Fruit fly (Drosophila melanogaster) whole organism, embryonic: ENCODE data around the gene CG33640.

Experiments used
- B-H2 ChIP-seq: fragments of 200-800 bp; sonication (Bioruptor generic); optimal IDR thresholded peaks from 2 replicates; lab custom pipeline; 2018; ENCODE audit warnings: missing biosample characterization, mild to moderate bottlenecking, missing genetic modification characterization
- CG10321 ChIP-seq: fragments of 200-800 bp; sonication (Bioruptor generic); IDR thresholded peaks from 2 replicates; pipeline ENCODE4 v1.3.6; 2022; ENCODE audit warnings: missing biosample characterization, missing genetic modification characterization
- CG10366 ChIP-seq: fragments of 200-800 bp; sonication (Bioruptor generic); IDR thresholded peaks from 2 replicates; pipeline ENCODE4 v1.3.6; 2022; ENCODE audit warnings: missing biosample characterization, missing genetic modification characterization
- CG12155 ChIP-seq: fragments of 200-800 bp; sonication (Bioruptor generic); optimal IDR thresholded peaks from 3 replicates; lab custom pipeline; 2016; ENCODE audit warnings: missing biosample characterization, missing genetic modification characterization
- CG12769 ChIP-seq: fragments of 200-800 bp; sonication (Bioruptor generic); optimal IDR thresholded peaks from 2 replicates; lab custom pipeline; 2019; ENCODE audit warnings: missing biosample characterization, mild to moderate bottlenecking, missing genetic modification characterization, moderate library complexity
- CG12942 ChIP-seq: fragments of 200-800 bp; sonication (Bioruptor generic); optimal IDR thresholded peaks from 3 replicates; lab custom pipeline; 2016; ENCODE audit warnings: missing biosample characterization, missing genetic modification characterization
- CG17568 ChIP-seq: fragments of 200-800 bp; sonication (Bioruptor generic); optimal IDR thresholded peaks from 2 replicates; lab custom pipeline; 2018; ENCODE audit warnings: missing biosample characterization, mild to moderate bottlenecking, missing genetic modification characterization, moderate library complexity
- CG18599 ChIP-seq: fragments of 200-800 bp; sonication (Bioruptor generic); optimal IDR thresholded peaks from 3 replicates; lab custom pipeline; 2017; ENCODE audit warnings: missing biosample characterization, missing genetic modification characterization, mild to moderate bottlenecking, moderate library complexity, missing genetic modification reagents
- CG2202 ChIP-seq: fragments of 200-800 bp; sonication (Bioruptor generic); optimal IDR thresholded peaks from 2 replicates; lab custom pipeline; 2018; ENCODE audit warnings: missing biosample characterization, mild to moderate bottlenecking, missing genetic modification characterization
- CG30403 ChIP-seq: fragments of 200-800 bp; sonication (Bioruptor generic); optimal IDR thresholded peaks from 3 replicates; lab custom pipeline; 2016; ENCODE audit warnings: missing biosample characterization, missing genetic modification characterization
- CG34376 ChIP-seq: fragments of 200-800 bp; sonication (Bioruptor generic); optimal IDR thresholded peaks from 2 replicates; lab custom pipeline; 2018; ENCODE audit warnings: missing biosample characterization, mild to moderate bottlenecking, missing genetic modification characterization
- CG34422 ChIP-seq: fragments of 200-800 bp; sonication (Bioruptor generic); IDR thresholded peaks from 3 replicates; pipeline ENCODE4 v1.3.6; 2022; ENCODE audit warnings: missing biosample characterization, missing genetic modification characterization
- CG4282 ChIP-seq: fragments of 200-800 bp; sonication (Bioruptor generic); optimal IDR thresholded peaks from 2 replicates; lab custom pipeline; 2016; ENCODE audit warnings: missing biosample characterization, missing genetic modification characterization
- CG4424 ChIP-seq: fragments of 200-800 bp; sonication (Bioruptor generic); optimal IDR thresholded peaks from 3 replicates; lab custom pipeline; 2016; ENCODE audit warnings: missing biosample characterization, missing genetic modification characterization
- CG6175 ChIP-seq: fragments of 200-800 bp; sonication (Bioruptor generic); IDR thresholded peaks from 3 replicates; pipeline ENCODE4 v1.3.6; 2022; ENCODE audit warnings: missing biosample characterization, missing genetic modification characterization
- CG7271 ChIP-seq: fragments of 200-800 bp; sonication (Bioruptor generic); optimal IDR thresholded peaks from 2 replicates; lab custom pipeline; 2018; ENCODE audit warnings: missing biosample characterization, mild to moderate bottlenecking, missing genetic modification characterization, moderate library complexity
- CG7372 ChIP-seq: fragments of 200-800 bp; sonication (Bioruptor generic); IDR thresholded peaks from 2 replicates; pipeline ENCODE4 v1.3.6; 2022; ENCODE audit warnings: missing biosample characterization, missing genetic modification characterization
- CG8359 ChIP-seq: fragments of 200-800 bp; sonication (Bioruptor generic); optimal IDR thresholded peaks from 2 replicates; lab custom pipeline; 2017; ENCODE audit warnings: missing biosample characterization, mild to moderate bottlenecking, missing genetic modification characterization, borderline replicate concordance
- CG8944 ChIP-seq: fragments of 200-800 bp; sonication (Bioruptor generic); optimal IDR thresholded peaks from 3 replicates; lab custom pipeline; 2016; ENCODE audit warnings: missing biosample characterization, missing genetic modification characterization
- CTCF ChIP-seq: fragments of 200-800 bp; sonication (Bioruptor generic); optimal IDR thresholded peaks from 2 replicates; lab custom pipeline; 2017; ENCODE audit warnings: missing biosample characterization, mild to moderate bottlenecking, missing genetic modification characterization, moderate library complexity
- Deaf1 ChIP-seq: fragments of 200-800 bp; optimal IDR thresholded peaks from 3 replicates; lab custom pipeline; 2019; ENCODE audit warnings: missing biosample characterization, mild to moderate bottlenecking, missing genetic modification characterization, moderate library complexity
- Dek ChIP-seq: fragments of 200-800 bp; sonication (Bioruptor generic); optimal IDR thresholded peaks from 3 replicates; lab custom pipeline; 2019; ENCODE audit warnings: missing biosample characterization, mild to moderate bottlenecking, missing genetic modification characterization, moderate library complexity
- Dip3 ChIP-seq: fragments of 200-800 bp; sonication (Bioruptor generic); optimal IDR thresholded peaks from 3 replicates; lab custom pipeline; 2016; ENCODE audit warnings: missing biosample characterization, missing genetic modification characterization
- ERR ChIP-seq: fragments of 200-800 bp; sonication (Bioruptor generic); optimal IDR thresholded peaks from 2 replicates; lab custom pipeline; 2016; ENCODE audit warnings: missing biosample characterization, missing genetic modification characterization
- H15 ChIP-seq: fragments of 200-800 bp; sonication (Bioruptor generic); IDR thresholded peaks from 3 replicates; pipeline ENCODE4 v1.3.6; 2022; ENCODE audit warnings: missing biosample characterization, missing genetic modification characterization
- Mad ChIP-seq: fragments of 200-800 bp; sonication (Bioruptor generic); optimal IDR thresholded peaks from 2 replicates; lab custom pipeline; 2016; ENCODE audit warnings: missing biosample characterization, missing genetic modification characterization
- NFAT ChIP-seq: fragments of 200-800 bp; sonication (Bioruptor generic); IDR thresholded peaks from 2 replicates; pipeline ENCODE4 v1.3.6; 2022; ENCODE audit warnings: missing biosample characterization, missing genetic modification characterization
- Neu2 ChIP-seq: fragments of 200-800 bp; sonication (Bioruptor generic); optimal IDR thresholded peaks from 3 replicates; lab custom pipeline; 2016; ENCODE audit warnings: missing biosample characterization, missing genetic modification characterization, borderline replicate concordance
- Ptx1 ChIP-seq: fragments of 200-800 bp; sonication (Bioruptor generic); IDR thresholded peaks from 2 replicates; pipeline ENCODE4 v1.3.6; 2022; ENCODE audit warnings: missing biosample characterization, missing genetic modification characterization
- Scr ChIP-seq: fragments of 200-800 bp; sonication (Bioruptor generic); IDR thresholded peaks from 2 replicates; pipeline ENCODE4 v1.3.6; 2022; ENCODE audit warnings: missing biosample characterization, missing genetic modification characterization; ENCODE audit not compliant: partially characterized antibody
- Sry-β ChIP-seq: fragments of 200-800 bp; sonication (Bioruptor generic); optimal IDR thresholded peaks from 2 replicates; lab custom pipeline; 2018; ENCODE audit warnings: missing biosample characterization, mild to moderate bottlenecking, missing genetic modification characterization, moderate library complexity
- Sry-δ ChIP-seq: fragments of 200-800 bp; sonication (Bioruptor generic); optimal IDR thresholded peaks from 2 replicates; lab custom pipeline; 2016; ENCODE audit warnings: missing biosample characterization, missing genetic modification characterization
- ab ChIP-seq: fragments of 200-800 bp; sonication (Bioruptor generic); optimal IDR thresholded peaks from 2 replicates; lab custom pipeline; 2016; ENCODE audit warnings: missing biosample characterization, missing genetic modification characterization
- bbx ChIP-seq: fragments of 200-800 bp; sonication (Bioruptor generic); IDR thresholded peaks from 2 replicates; pipeline ENCODE4 v1.3.6; 2022; ENCODE audit warnings: missing biosample characterization, missing genetic modification characterization; ENCODE audit not compliant: partially characterized antibody
- chif ChIP-seq, 2 experiments: fragments of 200-800 bp; sonication (Bioruptor generic); optimal IDR thresholded peaks; 3 replicates each; lab custom pipeline; 2016; ENCODE audit warnings: missing biosample characterization in 2 of 2, missing genetic modification characterization in 2 of 2
- dmrt99B ChIP-seq: fragments of 200-800 bp; sonication (Bioruptor generic); optimal IDR thresholded peaks from 2 replicates; lab custom pipeline; 2018; ENCODE audit warnings: missing biosample characterization, mild to moderate bottlenecking, missing genetic modification characterization, moderate library complexity
- en ChIP-seq: fragments of 200-800 bp; sonication (Bioruptor generic); optimal IDR thresholded peaks from 2 replicates; lab custom pipeline; 2016; ENCODE audit warnings: missing biosample characterization, missing genetic modification characterization
- fd64A ChIP-seq: fragments of 200-800 bp; sonication (Bioruptor generic); optimal IDR thresholded peaks from 3 replicates; lab custom pipeline; 2018; ENCODE audit warnings: missing biosample characterization, mild to moderate bottlenecking, missing genetic modification characterization
- fru ChIP-seq: fragments of >200 bp; optimal IDR thresholded peaks from 2 replicates; lab custom pipeline; 2017
- gfzf ChIP-seq: fragments of 200-800 bp; sonication (Bioruptor generic); optimal IDR thresholded peaks from 2 replicates; lab custom pipeline; 2016; ENCODE audit warnings: missing biosample characterization, mild to moderate bottlenecking, missing genetic modification characterization, moderate library complexity
- gsb ChIP-seq: fragments of 200-800 bp; sonication (Bioruptor generic); IDR thresholded peaks from 2 replicates; pipeline ENCODE4 v1.3.6; 2022; ENCODE audit warnings: missing biosample characterization, missing genetic modification characterization
- her ChIP-seq: fragments of 200-800 bp; sonication (Bioruptor generic); optimal IDR thresholded peaks from 2 replicates; lab custom pipeline; 2016; ENCODE audit warnings: missing biosample characterization, missing genetic modification characterization
- ind ChIP-seq: fragments of 200-800 bp; sonication (Bioruptor generic); optimal IDR thresholded peaks from 3 replicates; lab custom pipeline; 2016; ENCODE audit warnings: missing biosample characterization, missing genetic modification characterization
- insv ChIP-seq, 2 experiments: fragments of 200-800 bp; sonication (Bioruptor generic); optimal IDR thresholded peaks; 3 replicates each; lab custom pipeline; 2016 to 2018; ENCODE audit warnings: missing biosample characterization in 2 of 2, missing genetic modification characterization in 2 of 2
- otp ChIP-seq: fragments of 200-800 bp; sonication (Bioruptor generic); IDR thresholded peaks from 3 replicates; pipeline ENCODE4, ENCODE4 v1.3.6; 2022; ENCODE audit warnings: missing biosample characterization, missing genetic modification characterization
- pum ChIP-seq: fragments of 200-800 bp; sonication (Bioruptor generic); optimal IDR thresholded peaks from 2 replicates; lab custom pipeline; 2016; ENCODE audit warnings: missing biosample characterization, missing genetic modification characterization
- sd ChIP-seq: fragments of 200-800 bp; sonication (Bioruptor generic); optimal IDR thresholded peaks from 3 replicates; lab custom pipeline; 2018; ENCODE audit warnings: missing biosample characterization, mild to moderate bottlenecking, missing genetic modification characterization, moderate library complexity
- slbo ChIP-seq: fragments of 200-800 bp; sonication (Bioruptor generic); IDR thresholded peaks from 2 replicates; pipeline ENCODE4 v1.3.6; 2022; ENCODE audit warnings: missing biosample characterization, missing genetic modification characterization
- sr ChIP-seq: fragments of 200-800 bp; sonication (Bioruptor generic); IDR thresholded peaks from 3 replicates; pipeline ENCODE4 v1.3.6; 2022; ENCODE audit warnings: missing biosample characterization, missing genetic modification characterization
- tup ChIP-seq: fragments of 200-800 bp; sonication (Bioruptor generic); optimal IDR thresholded peaks from 2 replicates; lab custom pipeline; 2016; ENCODE audit warnings: missing biosample characterization, mild to moderate bottlenecking, missing genetic modification characterization, moderate library complexity
- wor ChIP-seq: fragments of 200-800 bp; sonication (Bioruptor generic); IDR thresholded peaks from 2 replicates; pipeline ENCODE4 v1.3.6; 2022; ENCODE audit warnings: missing biosample characterization, missing genetic modification characterization

Gene CG33640

DNA sequence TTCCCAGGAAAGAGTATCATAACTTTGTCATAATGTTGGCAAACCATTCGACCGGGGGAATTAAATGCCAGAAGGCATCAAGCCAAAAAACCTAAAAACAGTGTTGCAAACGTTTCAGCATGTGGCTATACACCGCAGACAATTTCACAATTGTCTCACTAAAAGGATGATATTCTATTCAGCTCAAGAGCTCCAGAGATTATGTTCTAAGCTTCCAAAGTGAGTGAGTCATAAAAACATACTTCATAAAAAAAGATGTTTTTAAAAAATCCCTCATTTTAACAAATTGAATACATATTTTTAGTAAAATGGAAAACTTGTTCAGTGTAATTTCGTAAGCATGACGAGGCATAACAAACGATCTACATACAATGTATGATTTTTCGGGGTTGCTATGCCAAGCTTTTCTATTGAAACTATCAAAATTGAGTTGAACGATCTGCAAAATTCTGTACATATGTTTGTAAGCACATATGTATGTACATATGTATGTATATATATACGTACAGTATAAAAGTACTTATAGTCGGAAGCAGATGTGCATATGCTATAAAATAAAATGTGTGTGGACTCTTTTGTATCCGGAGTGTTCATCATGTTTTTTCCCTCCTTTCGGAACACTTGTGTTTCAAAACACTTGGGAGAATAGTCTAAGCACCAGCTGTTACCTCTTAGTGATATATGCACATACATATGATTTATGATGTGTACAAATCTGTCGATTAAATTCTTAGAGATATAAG is 12.5 kb upstream of the CG33640 start (continued):
- TF ChIP-seq Dip3 (GFP tag; lab: Kevin White, UChicago) (peak; percentile 46), dmrt99B (tag; lab: Kevin White, UChicago) (peak; percentile 85), Mad (peak; percentile 16), Dek (tag; lab: Kevin White, UChicago) (peak; percentile 67), CG10366 (GFP tag; lab: Robert Waterston, UW) (peak; percentile 80), CG8944 (GFP tag; lab: Kevin White, UChicago) (peak; percentile 51), CG2202 (tag; lab: Kevin White, UChicago) (no peak), fd64A (GFP tag; lab: Kevin White, UChicago) (no peak), CG18599 (GFP tag; lab: Kevin White, UChicago) (peak; percentile 80), CG30403 (peak; percentile 60), CG6175 (peak; percentile 48; the same call in 1 of the 3 replicates), sr (GFP tag; lab: Robert Waterston, UW) (peak; percentile 27; the same call in 1 of the 3 replicates), Sry-δ (GFP tag; lab: Kevin White, UChicago) (peak; percentile 54), CG7372 (peak; percentile 27; the same call in 1 of the 2 replicates), CG12769 (tag; lab: Kevin White, UChicago) (no peak), insv (GFP tag; optimal IDR thresholded peaks at IDR 0.05; lab: Kevin White, UChicago) (no peak), en (GFP tag; lab: Kevin White, UChicago) (peak; percentile 84), Sry-β (no peak), Neu2 (GFP tag; lab: Kevin White, UChicago) (no peak), otp (GFP tag; lab: Robert Waterston, UW) (peak; percentile 61; the same call in 1 of the 3 replicates), chif (GFP tag; optimal IDR thresholded peaks at IDR 0.05; lab: Kevin White, UChicago) (peak; percentile 43 to 68), CG7271 (tag; lab: Kevin White, UChicago) (no peak), bbx (GFP tag; lab: Robert Waterston, UW) (no peak), gfzf (GFP tag; lab: Kevin White, UChicago) (no peak), NFAT (peak; percentile 66), CG8359 (GFP tag; lab: Kevin White, UChicago) (peak; percentile 17), H15 (GFP tag; lab: Robert Waterston, UW) (peak; percentile 75), ab (GFP tag; lab: Kevin White, UChicago) (no peak), CG4282 (GFP tag; lab: Kevin White, UChicago) (peak; percentile 23), ERR (GFP tag; lab: Kevin White, UChicago) (peak; percentile 84), Ptx1 (GFP tag; lab: Robert Waterston, UW) (peak; percentile 75), CG17568 (GFP tag; lab: Kevin White, UChicago) (peak; percentile 65), slbo (GFP tag; lab: Robert Waterston, UW) (peak; percentile 86), pum (GFP tag; lab: Kevin White, UChicago) (peak; percentile 54), gsb (GFP tag; lab: Robert Waterston, UW) (peak; percentile 50), ind (GFP tag; lab: Kevin White, UChicago) (peak; percentile 87), B-H2 (GFP tag; lab: Kevin White, UChicago) (no peak), CG34422 (GFP tag; lab: Robert Waterston, UW) (peak; percentile 87), CG4424 (peak; percentile 82), Deaf1 (tag; lab: Kevin White, UChicago) (peak; percentile 57), CG10321 (GFP tag; lab: Robert Waterston, UW) (no peak), CG12155 (GFP tag; lab: Kevin White, UChicago) (peak; percentile 68), sd (tag; lab: Kevin White, UChicago) (peak; percentile 8), CG34376 (GFP tag; lab: Kevin White, UChicago) (no peak), tup (GFP tag; lab: Kevin White, UChicago) (no peak), CTCF (GFP tag; lab: Kevin White, UChicago) (no peak), her (GFP tag; lab: Kevin White, UChicago) (peak; percentile 47), fru (lab: Kevin White, UChicago) (no peak), wor (GFP tag; lab: Robert Waterston, UW) (peak; percentile 41), Scr (GFP tag; lab: Robert Waterston, UW) (no peak), CG12942 (GFP tag; lab: Kevin White, UChicago) (peak; percentile 33)
